Fruit fly (Drosophila melanogaster): ENCODE measurements around the gene Or85f.

DNA sequence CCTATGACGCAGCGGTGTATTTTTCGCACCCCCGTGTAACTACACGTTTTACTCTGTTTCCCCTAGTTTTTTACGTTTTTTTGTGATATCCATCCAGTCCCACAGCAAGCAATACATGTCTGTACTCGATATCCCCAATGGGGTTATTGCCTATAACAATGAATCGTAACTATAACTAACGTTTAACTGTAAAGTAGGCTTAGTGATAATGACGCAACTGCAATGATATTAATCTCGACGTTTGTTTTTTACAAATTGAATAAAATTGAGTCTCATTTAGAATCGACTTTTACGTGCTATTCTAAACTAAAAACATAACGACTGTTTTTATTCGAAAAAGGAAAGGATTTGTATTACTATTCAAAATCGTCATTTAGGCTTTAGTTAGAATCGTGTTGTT is 19.0 kb downstream of the Or85f start:
- TF ChIP-seq CG14050 (GFP tag; IDR thresholded peaks at IDR 0.05) (no peak), ERR (GFP tag; optimal IDR thresholded peaks at IDR 0.05) (no peak), pum (GFP tag; optimal IDR thresholded peaks at IDR 0.05) (no peak), salm (tag; optimal IDR thresholded peaks at IDR 0.05) (no peak), CG31441 (GFP tag; IDR thresholded peaks at IDR 0.05) (no peak), CG31388 (GFP tag; optimal IDR thresholded peaks at IDR 0.05) (no peak), CG31365 (tag; optimal IDR thresholded peaks at IDR 0.05) (no peak), CG5180 (GFP tag; optimal IDR thresholded peaks at IDR 0.05) (no peak), mam (GFP tag; optimal IDR thresholded peaks at IDR 0.05) (no peak), knrl (GFP tag; IDR thresholded peaks at IDR 0.05; ENCODE audit: partially characterized antibody) (no peak), CG3726 (GFP tag; IDR thresholded peaks at IDR 0.05) (no peak), CG42726 (GFP tag; IDR thresholded peaks at IDR 0.05; ENCODE audit: partially characterized antibody) (no peak), CG4360 (GFP tag; IDR thresholded peaks at IDR 0.05) (no peak), chm (GFP tag; IDR thresholded peaks at IDR 0.05) (no peak)
